Fruit fly (Drosophila melanogaster): Measurements from ENCODE around the gene CG8159.

DNA sequence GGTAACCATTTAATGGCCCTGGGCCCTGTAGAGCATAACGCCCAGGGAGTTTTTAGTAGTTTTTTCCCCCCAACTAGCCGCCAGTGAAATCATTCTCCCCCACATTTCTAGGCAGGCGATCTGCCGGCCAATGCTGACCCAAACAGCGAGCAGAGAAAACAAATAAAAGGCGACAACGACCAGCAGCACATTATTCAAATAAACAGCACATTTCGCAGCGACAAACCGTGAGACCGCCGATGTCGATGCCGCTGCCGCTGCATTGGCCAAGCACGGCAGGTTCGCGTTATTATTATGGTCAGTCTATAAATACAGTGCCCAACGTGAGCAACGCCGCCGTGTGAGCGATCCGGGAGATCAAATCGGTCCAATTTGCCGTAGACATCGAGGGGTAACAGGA lies 7.8 kb upstream of the CG8159 start, which contains the start of gene CG11760:
- TF ChIP-seq Ets98B (GFP tag; IDR thresholded peaks at IDR 0.05) (no peak), Snoo (tag; optimal IDR thresholded peaks at IDR 0.05) (no peak), CG14655 (GFP tag; optimal IDR thresholded peaks at IDR 0.05) (no peak), CG12605 (GFP tag; IDR thresholded peaks at IDR 0.05) (no peak), CG32121 (GFP tag; IDR thresholded peaks at IDR 0.05) (no peak), CG13204 (GFP tag; optimal IDR thresholded peaks at IDR 0.05) (no peak), CG4496 (GFP tag; IDR thresholded peaks at IDR 0.05) (0 out of 3 replicates have a peak, but pooled peaks have one; percentile 29), EcR (GFP tag; optimal IDR thresholded peaks at IDR 0.05) (no peak), Pif1B (GFP tag; optimal IDR thresholded peaks at IDR 0.05) (no peak), CG8159 (tag; optimal IDR thresholded peaks at IDR 0.05) (no peak), gl (tag; optimal IDR thresholded peaks at IDR 0.05) (no peak), fd96Ca (GFP tag; IDR thresholded peaks at IDR 0.05) (no peak), CG8301 (tag; optimal IDR thresholded peaks at IDR 0.05) (no peak)
